Worm (Caenorhabditis elegans): ENCODE data around the gene ceh-79.
A peak's percentile ranks its signal among the peaks of the same experiment; 100 is the strongest.

DNA sequence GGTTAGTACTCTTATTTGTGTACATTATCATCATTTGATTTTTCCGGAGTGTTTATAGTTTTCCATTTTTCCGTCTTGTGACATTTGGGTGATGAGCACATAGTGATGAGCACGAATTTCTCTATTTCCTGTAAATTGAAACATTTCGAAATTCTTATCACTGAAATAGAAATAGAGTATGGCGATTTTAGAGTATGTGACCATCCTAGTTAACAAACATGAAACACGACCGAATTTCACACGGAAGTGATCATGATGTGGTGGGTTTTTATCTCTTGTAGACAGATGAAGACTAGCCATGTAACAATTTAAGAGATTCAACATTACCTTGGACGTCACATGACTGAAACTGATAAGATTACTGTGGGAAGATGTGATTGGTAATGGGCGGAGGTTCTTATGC lies 32.4 kb upstream of the ceh-79 start:
- TF ChIP-seq lsy-2 (tag; optimal IDR thresholded peaks at IDR 0.05) = peak; percentile 32 to 59
- TF ChIP-seq Y5F2A.4 (GFP tag; optimal IDR thresholded peaks at IDR 0.05) = no peak
- no peak for TF ChIP-seq dpl-1 (GFP tag; optimal IDR thresholded peaks at IDR 0.05)
- TF ChIP-seq lin-39 (tag; optimal IDR thresholded peaks at IDR 0.05) = no peak

Data from whole organism, L4 larva.